Fruit fly (Drosophila melanogaster) whole organism, embryonic: ENCODE results near the gene mAChR-C.
A peak's percentile ranks its signal among the peaks of the same experiment; 100 is the strongest.

ENCODE experiments used
- Ada2b ChIP-seq: fragments of 200-800 bp; sonication (Bioruptor generic); IDR thresholded peaks from 2 replicates; pipeline ENCODE4 v1.3.6; 2022; ENCODE audit warnings: missing biosample characterization, missing genetic modification characterization
- Aef1 ChIP-seq: fragments of 200-800 bp; sonication (Bioruptor generic); IDR thresholded peaks from 3 replicates; pipeline ENCODE4 v1.3.6; 2022; ENCODE audit warnings: missing biosample characterization, missing genetic modification characterization
- Antp ChIP-seq: fragments of 200-800 bp; sonication (Bioruptor generic); optimal IDR thresholded peaks from 3 replicates; lab custom pipeline; 2016; ENCODE audit warnings: missing biosample characterization, missing genetic modification characterization
- Bgb ChIP-seq: fragments of 200-800 bp; sonication (Bioruptor generic); IDR thresholded peaks from 2 replicates; pipeline ENCODE4 v1.3.6; 2022; ENCODE audit warnings: missing biosample characterization, missing genetic modification characterization; ENCODE audit not compliant: partially characterized antibody
- CG10565 ChIP-seq: fragments of 200-800 bp; sonication (Bioruptor generic); optimal IDR thresholded peaks from 3 replicates; lab custom pipeline; 2016; ENCODE audit warnings: missing biosample characterization, mild to moderate bottlenecking, missing genetic modification characterization
- CG12155 ChIP-seq: fragments of 200-800 bp; sonication (Bioruptor generic); optimal IDR thresholded peaks from 3 replicates; lab custom pipeline; 2016; ENCODE audit warnings: missing biosample characterization, missing genetic modification characterization
- CG12299 ChIP-seq: fragments of 200-800 bp; sonication (Bioruptor generic); optimal IDR thresholded peaks from 2 replicates; lab custom pipeline; 2018; ENCODE audit warnings: missing biosample characterization, mild to moderate bottlenecking, missing genetic modification characterization
- CG12744 ChIP-seq: fragments of 200-800 bp; sonication (Bioruptor generic); optimal IDR thresholded peaks from 2 replicates; lab custom pipeline; 2016; ENCODE audit warnings: missing biosample characterization, missing genetic modification characterization
- CG13287 ChIP-seq: fragments of 200-800 bp; sonication (Bioruptor generic); IDR thresholded peaks from 2 replicates; pipeline ENCODE4 v1.3.6; 2022; ENCODE audit warnings: missing biosample characterization, missing genetic modification characterization; ENCODE audit not compliant: partially characterized antibody
- CG2199 ChIP-seq: fragments of 200-800 bp; sonication (Bioruptor generic); IDR thresholded peaks from 3 replicates; pipeline ENCODE4 v1.3.6; 2022; ENCODE audit warnings: missing biosample characterization, missing genetic modification characterization
- CG2889 ChIP-seq: fragments of 200-800 bp; sonication (Bioruptor generic); IDR thresholded peaks from 3 replicates; pipeline ENCODE4 v1.3.6; 2022; ENCODE audit warnings: missing biosample characterization, missing genetic modification characterization
- CG7786 ChIP-seq: fragments of 200-800 bp; sonication (Bioruptor generic); optimal IDR thresholded peaks from 2 replicates; lab custom pipeline; 2016; ENCODE audit warnings: missing biosample characterization, missing genetic modification characterization
- CG8359 ChIP-seq: fragments of 200-800 bp; sonication (Bioruptor generic); optimal IDR thresholded peaks from 2 replicates; lab custom pipeline; 2017; ENCODE audit warnings: missing biosample characterization, mild to moderate bottlenecking, missing genetic modification characterization, borderline replicate concordance
- CG8924 ChIP-seq: fragments of 200-800 bp; optimal IDR thresholded peaks from 3 replicates; lab custom pipeline; 2019; ENCODE audit warnings: missing biosample characterization, mild to moderate bottlenecking, missing genetic modification characterization, moderate library complexity
- Chrac-16 ChIP-seq: fragments of 200-800 bp; sonication (Bioruptor generic); optimal IDR thresholded peaks from 3 replicates; lab custom pipeline; 2016; ENCODE audit warnings: missing biosample characterization, missing genetic modification characterization
- ERR ChIP-seq: fragments of 200-800 bp; sonication (Bioruptor generic); optimal IDR thresholded peaks from 2 replicates; lab custom pipeline; 2016; ENCODE audit warnings: missing biosample characterization, missing genetic modification characterization
- Elba2 ChIP-seq: fragments of 200-800 bp; sonication (Bioruptor generic); optimal IDR thresholded peaks from 3 replicates; lab custom pipeline; 2016; ENCODE audit warnings: missing biosample characterization, missing genetic modification characterization
- H15 ChIP-seq: fragments of 200-800 bp; sonication (Bioruptor generic); IDR thresholded peaks from 3 replicates; pipeline ENCODE4 v1.3.6; 2022; ENCODE audit warnings: missing biosample characterization, missing genetic modification characterization
- HLH54F ChIP-seq: fragments of 200-800 bp; sonication (Bioruptor generic); optimal IDR thresholded peaks from 3 replicates; lab custom pipeline; 2016; ENCODE audit warnings: missing biosample characterization, missing genetic modification characterization
- Hsf ChIP-seq: fragments of 200-800 bp; sonication (Bioruptor generic); optimal IDR thresholded peaks from 3 replicates; lab custom pipeline; 2016; ENCODE audit warnings: missing biosample characterization, missing genetic modification characterization
- Nf-YC ChIP-seq: fragments of 200-800 bp; optimal IDR thresholded peaks from 3 replicates; lab custom pipeline; 2019; ENCODE audit warnings: missing biosample characterization, mild to moderate bottlenecking, missing genetic modification characterization, moderate library complexity
- PHDP ChIP-seq: fragments of 200-800 bp; sonication (Bioruptor generic); optimal IDR thresholded peaks from 3 replicates; lab custom pipeline; 2018; ENCODE audit warnings: missing biosample characterization, mild to moderate bottlenecking, missing genetic modification characterization, moderate library complexity
- Sry-β ChIP-seq: fragments of 200-800 bp; sonication (Bioruptor generic); optimal IDR thresholded peaks from 2 replicates; lab custom pipeline; 2018; ENCODE audit warnings: missing biosample characterization, mild to moderate bottlenecking, missing genetic modification characterization, moderate library complexity
- Vsx1 ChIP-seq: fragments of 200-800 bp; sonication (Bioruptor generic); optimal IDR thresholded peaks from 2 replicates; lab custom pipeline; 2017; ENCODE audit warnings: missing biosample characterization, mild to moderate bottlenecking, missing genetic modification characterization, missing genetic modification reagents
- ato ChIP-seq: fragments of 200-800 bp; sonication (Bioruptor generic); IDR thresholded peaks from 2 replicates; pipeline ENCODE4 v1.3.6; 2022; ENCODE audit warnings: missing biosample characterization, missing genetic modification characterization; ENCODE audit not compliant: partially characterized antibody
- bbx ChIP-seq: fragments of 200-800 bp; sonication (Bioruptor generic); IDR thresholded peaks from 2 replicates; pipeline ENCODE4 v1.3.6; 2022; ENCODE audit warnings: missing biosample characterization, missing genetic modification characterization; ENCODE audit not compliant: partially characterized antibody
- bigmax ChIP-seq: fragments of 200-800 bp; sonication (Bioruptor generic); optimal IDR thresholded peaks from 2 replicates; lab custom pipeline; 2018; ENCODE audit warnings: missing biosample characterization, mild to moderate bottlenecking, missing genetic modification characterization
- crp ChIP-seq, 2 experiments: fragments of 200-800 bp; sonication (Bioruptor generic); optimal IDR thresholded peaks; 2 replicates in 1 of 2; 3 replicates in 1 of 2; lab custom pipeline; 2017; ENCODE audit warnings: missing biosample characterization in 2 of 2, missing genetic modification characterization in 2 of 2, mild to moderate bottlenecking in 1 of 2, moderate library complexity in 1 of 2
- dmrt11E ChIP-seq: fragments of 200-800 bp; sonication (Bioruptor generic); optimal IDR thresholded peaks from 3 replicates; lab custom pipeline; 2018; ENCODE audit warnings: missing biosample characterization, mild to moderate bottlenecking, missing genetic modification characterization, moderate library complexity
- eyg ChIP-seq: fragments of 200-800 bp; sonication (Bioruptor generic); optimal IDR thresholded peaks from 3 replicates; lab custom pipeline; 2016; ENCODE audit warnings: missing biosample characterization, missing genetic modification characterization
- gce ChIP-seq: fragments of 200-800 bp; sonication (Bioruptor generic); IDR thresholded peaks from 3 replicates; pipeline ENCODE4 v1.3.6; 2022; ENCODE audit warnings: missing biosample characterization, missing genetic modification characterization
- gcm2 ChIP-seq: fragments of 200-800 bp; sonication (Bioruptor generic); optimal IDR thresholded peaks from 2 replicates; lab custom pipeline; 2016; ENCODE audit warnings: missing biosample characterization, missing genetic modification characterization
- gfzf ChIP-seq: fragments of 200-800 bp; sonication (Bioruptor generic); optimal IDR thresholded peaks from 2 replicates; lab custom pipeline; 2016; ENCODE audit warnings: missing biosample characterization, mild to moderate bottlenecking, missing genetic modification characterization, moderate library complexity
- grn ChIP-seq: fragments of 200-800 bp; sonication (Bioruptor generic); optimal IDR thresholded peaks from 3 replicates; lab custom pipeline; 2017; ENCODE audit warnings: missing biosample characterization, missing genetic modification characterization
- hb ChIP-seq: fragments of 200-800 bp; sonication (Bioruptor generic); IDR thresholded peaks from 3 replicates; pipeline ENCODE4 v1.3.6; 2022; ENCODE audit warnings: missing biosample characterization, missing genetic modification characterization; ENCODE audit not compliant: partially characterized antibody
- jumu ChIP-seq: fragments of 200-800 bp; sonication (Bioruptor generic); optimal IDR thresholded peaks from 3 replicates; lab custom pipeline; 2016; ENCODE audit warnings: missing biosample characterization, missing genetic modification characterization
- kah ChIP-seq: fragments of 200-800 bp; sonication (Bioruptor generic); optimal IDR thresholded peaks from 2 replicates; lab custom pipeline; 2018; ENCODE audit warnings: missing biosample characterization, mild to moderate bottlenecking, missing genetic modification characterization
- kni ChIP-seq: fragments of 200-800 bp; sonication (Bioruptor generic); optimal IDR thresholded peaks from 3 replicates; lab custom pipeline; 2017; ENCODE audit warnings: mild to moderate bottlenecking, missing biosample characterization, missing genetic modification reagents, missing genetic modification characterization
- luna ChIP-seq: fragments of 200-800 bp; sonication (Bioruptor generic); optimal IDR thresholded peaks from 2 replicates; lab custom pipeline; 2016; ENCODE audit warnings: missing biosample characterization, missing genetic modification characterization
- nerfin-1 ChIP-seq: fragments of 200-800 bp; sonication (Bioruptor generic); optimal IDR thresholded peaks from 3 replicates; lab custom pipeline; 2019; ENCODE audit warnings: missing biosample characterization, mild to moderate bottlenecking, missing genetic modification characterization, moderate library complexity
- nmo ChIP-seq: fragments of 200-800 bp; sonication (Bioruptor generic); optimal IDR thresholded peaks from 2 replicates; lab custom pipeline; 2018; ENCODE audit warnings: missing biosample characterization, mild to moderate bottlenecking, missing genetic modification characterization, moderate library complexity
- otp ChIP-seq: fragments of 200-800 bp; sonication (Bioruptor generic); IDR thresholded peaks from 3 replicates; pipeline ENCODE4, ENCODE4 v1.3.6; 2022; ENCODE audit warnings: missing biosample characterization, missing genetic modification characterization
- pho ChIP-seq: fragments of 200-800 bp; sonication (Bioruptor generic); optimal IDR thresholded peaks from 2 replicates; lab custom pipeline; 2016; ENCODE audit warnings: missing biosample characterization, missing genetic modification characterization
- pita ChIP-seq: fragments of 200-800 bp; sonication (Bioruptor generic); optimal IDR thresholded peaks from 2 replicates; lab custom pipeline; 2017; ENCODE audit warnings: missing biosample characterization, mild to moderate bottlenecking, missing genetic modification characterization
- tin ChIP-seq: fragments of 200-800 bp; sonication (Bioruptor generic); optimal IDR thresholded peaks from 3 replicates; lab custom pipeline; 2016; ENCODE audit warnings: missing biosample characterization, missing genetic modification characterization
- toy ChIP-seq: fragments of 200-800 bp; sonication (Bioruptor generic); IDR thresholded peaks from 2 replicates; pipeline ENCODE4 v1.3.6; 2022; ENCODE audit warnings: missing biosample characterization, missing genetic modification characterization
- twi ChIP-seq: fragments of 200-800 bp; optimal IDR thresholded peaks from 2 replicates; lab custom pipeline; 2019; ENCODE audit warnings: missing biosample characterization, mild to moderate bottlenecking, missing genetic modification characterization, moderate library complexity
- unc-4 ChIP-seq: fragments of 200-800 bp; sonication (Bioruptor generic); IDR thresholded peaks from 2 replicates; pipeline ENCODE4 v1.3.6; 2022; ENCODE audit warnings: missing biosample characterization, missing genetic modification characterization; ENCODE audit not compliant: partially characterized antibody
- unpg ChIP-seq: fragments of 200-800 bp; sonication (Bioruptor generic); optimal IDR thresholded peaks from 3 replicates; lab custom pipeline; 2018; ENCODE audit warnings: missing biosample characterization, mild to moderate bottlenecking, missing genetic modification characterization, moderate library complexity
- wek ChIP-seq: fragments of 200-800 bp; sonication (Bioruptor generic); optimal IDR thresholded peaks from 3 replicates; lab custom pipeline; 2018; ENCODE audit warnings: missing biosample characterization, mild to moderate bottlenecking, missing genetic modification characterization, moderate library complexity

mAChR-C gene

dm6 chrX:6803312-6803794 lies 29.1 kb downstream of the mAChR-C start, which contains the start of the genes C3G and pod1 (continued):
- TF ChIP-seq grn (peak; percentile 46), HLH54F (GFP tag; lab: Kevin White, UChicago) (no peak), CG2889 (GFP tag; lab: Robert Waterston, UW) (no peak), CG10565 (GFP tag; lab: Kevin White, UChicago) (no peak), CG2199 (GFP tag; lab: Robert Waterston, UW) (no peak), CG12299 (tag; lab: Kevin White, UChicago) (peak; percentile 39), Aef1 (GFP tag; lab: Robert Waterston, UW) (peak; percentile 77), hb (GFP tag; lab: Robert Waterston, UW) (peak; percentile 98), otp (GFP tag; lab: Robert Waterston, UW) (no peak), Sry-β (GFP tag; lab: Kevin White, UChicago) (peak; percentile 26), unpg (GFP tag; lab: Kevin White, UChicago) (peak; percentile 23), pho (peak; percentile 47), luna (peak; percentile 16), kah (GFP tag; lab: Kevin White, UChicago) (no peak), bigmax (GFP tag; lab: Kevin White, UChicago) (no peak), crp (GFP tag; optimal IDR thresholded peaks at IDR 0.05; lab: Kevin White, UChicago) (peak in 1 of 2 experiments; percentile 26), Hsf (GFP tag; lab: Kevin White, UChicago) (peak; percentile 43), toy (GFP tag; lab: Robert Waterston, UW) (no peak), Elba2 (GFP tag; lab: Kevin White, UChicago) (no peak), Antp (GFP tag; lab: Kevin White, UChicago) (peak; percentile 50), jumu (peak; percentile 42), gfzf (GFP tag; lab: Kevin White, UChicago) (peak; percentile 88), dmrt11E (no peak), Ada2b (GFP tag; lab: Robert Waterston, UW) (no peak), CG13287 (GFP tag; lab: Robert Waterston, UW) (peak; percentile 96), CG7786 (GFP tag; lab: Kevin White, UChicago) (peak; percentile 39), Chrac-16 (peak; percentile 31), CG12744 (GFP tag; lab: Kevin White, UChicago) (no peak), H15 (GFP tag; lab: Robert Waterston, UW) (no peak), Vsx1 (GFP tag; lab: Kevin White, UChicago) (peak; percentile 16), CG12155 (GFP tag; lab: Kevin White, UChicago) (peak; percentile 39), CG8924 (tag; lab: Kevin White, UChicago) (peak; percentile 57), PHDP (tag; lab: Kevin White, UChicago) (peak; percentile 28), ato (GFP tag; lab: Robert Waterston, UW) (peak; percentile 96), eyg (no peak), bbx (GFP tag; lab: Robert Waterston, UW) (peak; percentile 99), gcm2 (no peak), ERR (GFP tag; lab: Kevin White, UChicago) (peak; percentile 6), tin (GFP tag; lab: Kevin White, UChicago) (peak; percentile 32), Bgb (GFP tag; lab: Robert Waterston, UW) (peak; percentile 99), gce (no peak), nmo (GFP tag; lab: Kevin White, UChicago) (peak; percentile 60), pita (GFP tag; lab: Kevin White, UChicago) (no peak), wek (GFP tag; lab: Kevin White, UChicago) (no peak), kni (GFP tag; lab: Kevin White, UChicago) (no peak), Nf-YC (tag; lab: Kevin White, UChicago) (peak; percentile 45), twi (no peak), unc-4 (peak; percentile 97), nerfin-1 (tag; lab: Kevin White, UChicago) (peak; percentile 23), CG8359 (GFP tag; lab: Kevin White, UChicago) (no peak)
